Worm (Caenorhabditis elegans) whole organism, L1 larva: Measurements from ENCODE around the gene kel-3.

Experiments used
- F16B12.6 ChIP-seq: fragments of 150-350 bp; optimal IDR thresholded peaks from 2 replicates; lab custom pipeline; 2014; ENCODE audit warnings: missing biosample characterization, missing genetic modification characterization
- alr-1 ChIP-seq: fragments of 200-800 bp; sonication (Bioruptor generic); optimal IDR thresholded peaks from 2 replicates; lab custom pipeline; 2018; ENCODE audit warnings: borderline replicate concordance, mild to moderate bottlenecking, missing genetic modification characterization, missing compliant biosample characterization
- ama-1 ChIP-seq: fragments of 150-350 bp; optimal IDR thresholded peaks from 2 replicates; lab custom pipeline; 2014
- egl-27 ChIP-seq, 2 experiments: fragments of 150-350 bp in 1 of 2; sonication (generic microtip); optimal IDR thresholded peaks; 3 replicates each; lab custom pipeline; 2017 to 2018; ENCODE audit warnings: missing biosample characterization in 2 of 2, missing genetic modification characterization in 2 of 2, missing genetic modification reagents in 2 of 2
- fkh-10 ChIP-seq: sonication (generic microtip); optimal IDR thresholded peaks from 2 replicates; lab custom pipeline; 2017; ENCODE audit warnings: missing biosample characterization, missing genetic modification reagents, missing genetic modification characterization
- fkh-8 ChIP-seq: sonication (generic microtip); optimal IDR thresholded peaks from 2 replicates; lab custom pipeline; 2016; ENCODE audit warnings: mild to moderate bottlenecking, missing genetic modification characterization, missing compliant biosample characterization
- lin-14 ChIP-seq: fragments of 200-800 bp; sonication (Bioruptor generic); optimal IDR thresholded peaks from 2 replicates; lab custom pipeline; 2018; ENCODE audit warnings: mild to moderate bottlenecking, missing genetic modification characterization, moderate library complexity, missing compliant biosample characterization
- lin-35 ChIP-seq, 2 experiments: fragments of 150-350 bp; optimal IDR thresholded peaks; 2 replicates each; lab custom pipeline; 2014; ENCODE audit warnings: missing biosample characterization in 2 of 2, missing genetic modification characterization in 2 of 2, missing genetic modification reagents in 2 of 2
- nhr-12 ChIP-seq: sonication (generic microtip); optimal IDR thresholded peaks from 2 replicates; lab custom pipeline; 2017; ENCODE audit warnings: missing biosample characterization, missing genetic modification characterization
- unc-62 ChIP-seq: fragments of 150-350 bp; optimal IDR thresholded peaks from 2 replicates; lab custom pipeline; 2014; ENCODE audit warnings: missing biosample characterization, missing genetic modification reagents, missing genetic modification characterization
- ztf-11 ChIP-seq, 2 experiments: sonication (generic microtip); optimal IDR thresholded peaks; 2 replicates each; lab custom pipeline; 2016 to 2017; ENCODE audit warnings: missing genetic modification characterization in 2 of 2, missing biosample characterization in 1 of 2, missing compliant biosample characterization in 1 of 2
- ztf-4 ChIP-seq: fragments of 150-350 bp; optimal IDR thresholded peaks from 2 replicates; lab custom pipeline; 2014; ENCODE audit warnings: missing biosample characterization, missing genetic modification characterization

ce11 chrIII:13465918-13466592, 1.4 kb downstream of the kel-3 start, which contains the start of gene cdk-5:
- peak; percentile 83 for TF ChIP-seq fkh-8 (tag; lab: Kevin White, UChicago)
- peak in 1 of 2 experiments; percentile 78 for TF ChIP-seq ztf-11 (tag; optimal IDR thresholded peaks at IDR 0.05; lab: Kevin White, UChicago)
- no peak for TF ChIP-seq alr-1 (tag; lab: Kevin White, UChicago)
- peak; percentile 93 for TF ChIP-seq ama-1 (lab: Kevin White, UChicago)
- peak; percentile 90 for TF ChIP-seq lin-14 (GFP tag; lab: Kevin White, UChicago)
- TF ChIP-seq lin-35 (GFP tag; optimal IDR thresholded peaks at IDR 0.05; lab: Kevin White, UChicago) = peak; percentile 92 to 93
- peak; percentile 58 for TF ChIP-seq fkh-10 (GFP tag; lab: Kevin White, UChicago)
- TF ChIP-seq nhr-12 (tag; lab: Kevin White, UChicago) = peak; percentile 33
- TF ChIP-seq F16B12.6 (tag; lab: Kevin White, UChicago) = peak; percentile 71
- no peak for TF ChIP-seq egl-27 (tag; optimal IDR thresholded peaks at IDR 0.05; lab: Kevin White, UChicago)
- TF ChIP-seq unc-62 (GFP tag; lab: Kevin White, UChicago) = no peak
- peak; percentile 84 for TF ChIP-seq ztf-4
